Worm (Caenorhabditis elegans) whole organism, late embryonic: ENCODE results near the gene msp-81.

Source experiments
- ama-1 ChIP-seq: fragments of 150-350 bp; optimal IDR thresholded peaks from 2 replicates; lab custom pipeline; 2014
- fkh-10 ChIP-seq: fragments of 150-350 bp; optimal IDR thresholded peaks from 2 replicates; lab custom pipeline; 2014; ENCODE audit warnings: missing biosample characterization, missing genetic modification reagents, missing genetic modification characterization
- nhr-11 ChIP-seq: fragments of 150-350 bp; optimal IDR thresholded peaks from 2 replicates; lab custom pipeline; 2014; ENCODE audit warnings: missing biosample characterization, missing genetic modification characterization
- ztf-16 ChIP-seq: sonication (generic microtip); optimal IDR thresholded peaks from 2 replicates; lab custom pipeline; 2017; ENCODE audit warnings: missing genetic modification characterization, missing compliant biosample characterization

ce11 chrIV:9857952-9858488, 21.8 kb upstream of the msp-81 start, which contains the start of gene npp-1:
- TF ChIP-seq ztf-16, result no peak
- no peak for TF ChIP-seq nhr-11
- no peak for TF ChIP-seq ama-1 (lab: Kevin White, UChicago)
- TF ChIP-seq fkh-10, result no peak
